Fruit fly (Drosophila melanogaster) whole organism, pupa: Measurements from ENCODE around the gene Gem4b.

Source experiments
- CG12605 ChIP-seq: fragments of 200-800 bp; sonication (Bioruptor generic); IDR thresholded peaks from 2 replicates; pipeline ENCODE4 v1.3.6; 2022; ENCODE audit warnings: missing biosample characterization, missing genetic modification characterization
- CG14655 ChIP-seq: fragments of 200-800 bp; sonication (Bioruptor generic); optimal IDR thresholded peaks from 3 replicates; lab custom pipeline; 2017; ENCODE audit warnings: mild to moderate bottlenecking, missing biosample characterization, missing genetic modification reagents, missing genetic modification characterization
- CG32121 ChIP-seq: fragments of 200-800 bp; sonication (Bioruptor generic); IDR thresholded peaks from 2 replicates; pipeline ENCODE4 v1.3.6; 2022; ENCODE audit warnings: missing biosample characterization, missing genetic modification characterization
- CG8159 ChIP-seq: fragments of 200-800 bp; sonication (Bioruptor generic); optimal IDR thresholded peaks from 3 replicates; lab custom pipeline; 2018; ENCODE audit warnings: missing biosample characterization, mild to moderate bottlenecking, missing genetic modification characterization, moderate library complexity
- CG8301 ChIP-seq: fragments of 200-800 bp; sonication (Bioruptor generic); optimal IDR thresholded peaks from 2 replicates; lab custom pipeline; 2018; ENCODE audit warnings: missing biosample characterization, mild to moderate bottlenecking, missing genetic modification characterization
- CG9948 ChIP-seq: fragments of 200-800 bp; sonication (Bioruptor generic); optimal IDR thresholded peaks from 2 replicates; lab custom pipeline; 2018; ENCODE audit warnings: missing biosample characterization, mild to moderate bottlenecking, missing genetic modification characterization, moderate library complexity
- D1 ChIP-seq: fragments of 200-800 bp; sonication (Bioruptor generic); optimal IDR thresholded peaks from 2 replicates; lab custom pipeline; 2018; ENCODE audit warnings: missing biosample characterization, mild to moderate bottlenecking, missing genetic modification characterization, moderate library complexity
- EcR ChIP-seq: fragments of 200-800 bp; sonication (Bioruptor generic); optimal IDR thresholded peaks from 3 replicates; lab custom pipeline; 2019; ENCODE audit warnings: missing biosample characterization, missing genetic modification characterization, mild to moderate bottlenecking, moderate library complexity, missing genetic modification reagents
- Ets98B ChIP-seq: fragments of 200-800 bp; sonication (Bioruptor generic); IDR thresholded peaks from 2 replicates; pipeline ENCODE4 v1.3.6; 2022; ENCODE audit warnings: missing biosample characterization, missing genetic modification characterization
- Pif1A ChIP-seq: fragments of 200-800 bp; sonication (Bioruptor generic); optimal IDR thresholded peaks from 3 replicates; lab custom pipeline; 2016; ENCODE audit warnings: missing biosample characterization, missing genetic modification characterization
- Snoo ChIP-seq: fragments of 200-800 bp; sonication (Bioruptor generic); optimal IDR thresholded peaks from 3 replicates; lab custom pipeline; 2017; ENCODE audit warnings: missing biosample characterization, mild to moderate bottlenecking, missing genetic modification characterization, inconsistent platforms
- fd96Ca ChIP-seq: fragments of 200-800 bp; sonication (Bioruptor generic); IDR thresholded peaks from 3 replicates; pipeline ENCODE4 v1.3.6; 2022; ENCODE audit warnings: missing biosample characterization, missing genetic modification characterization
- gl ChIP-seq: fragments of 200-800 bp; sonication (Bioruptor generic); optimal IDR thresholded peaks from 2 replicates; lab custom pipeline; 2018; ENCODE audit warnings: missing biosample characterization, mild to moderate bottlenecking, missing genetic modification characterization

DNA sequence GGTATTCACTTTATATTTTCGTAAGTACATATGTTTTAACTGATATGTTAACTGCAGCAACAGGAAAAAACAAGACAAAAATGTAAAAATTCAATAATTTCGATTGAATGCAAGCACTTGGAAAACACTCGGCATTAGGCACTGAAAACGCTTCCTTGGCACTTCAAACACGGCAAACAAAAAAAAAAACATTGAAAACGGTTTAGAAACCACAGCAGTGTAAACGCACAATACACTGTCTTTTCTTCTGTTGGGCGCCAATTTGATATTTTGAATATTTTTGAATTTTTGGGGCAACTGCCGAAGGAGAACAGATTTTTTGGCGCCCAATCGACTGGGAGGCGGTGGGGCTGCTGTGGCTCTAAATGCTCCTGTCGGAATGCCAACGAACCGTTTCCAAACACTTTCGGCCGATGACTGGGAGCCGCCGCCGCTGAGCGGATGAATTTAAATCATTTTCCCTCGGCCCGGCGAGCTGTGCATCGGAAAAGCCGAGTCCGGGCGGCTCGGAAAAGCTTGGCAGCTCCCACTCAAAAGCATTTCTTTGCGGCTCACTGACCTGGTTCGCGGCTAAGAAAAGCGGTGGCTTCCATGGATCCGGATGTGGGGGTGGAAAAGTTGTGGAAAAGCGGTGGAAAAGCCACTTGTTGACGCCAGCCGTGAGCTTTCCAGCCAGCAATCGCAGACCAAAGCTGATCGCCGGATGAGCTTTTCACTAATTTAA is 10.0 kb upstream of the Gem4b start, which contains the start of gene CG42541:
- TF ChIP-seq gl (tag; lab: Kevin White, UChicago) = no peak
- TF ChIP-seq Ets98B (GFP tag; lab: Robert Waterston, UW) = no peak
- TF ChIP-seq EcR (GFP tag; lab: Kevin White, UChicago) = no peak
- no peak for TF ChIP-seq CG8301 (tag; lab: Kevin White, UChicago)
- TF ChIP-seq CG9948 (tag; lab: Kevin White, UChicago) = no peak
- TF ChIP-seq CG8159 (tag; lab: Kevin White, UChicago) = no peak
- no peak for TF ChIP-seq D1 (tag; lab: Kevin White, UChicago)
- TF ChIP-seq CG12605 (GFP tag; lab: Robert Waterston, UW) = peak; percentile 63; the same call in 1 of the 2 replicates
- no peak for TF ChIP-seq Pif1A (GFP tag; lab: Kevin White, UChicago)
- TF ChIP-seq CG14655 (GFP tag; lab: Kevin White, UChicago) = no peak
- no peak for TF ChIP-seq Snoo (tag; lab: Kevin White, UChicago)
- no peak for TF ChIP-seq fd96Ca (GFP tag; lab: Robert Waterston, UW)
- TF ChIP-seq CG32121 = no peak
